Worm (Caenorhabditis elegans) whole organism, mixed stage, embryonic: ENCODE measurements around the gene ift-139.

Source experiments
- bed-3 ChIP-seq: fragments of 200-800 bp; sonication (Bioruptor generic); optimal IDR thresholded peaks from 3 replicates; lab custom pipeline; 2018; ENCODE audit warnings: mild to moderate bottlenecking, missing genetic modification characterization, moderate library complexity, missing compliant biosample characterization
- ceh-83 ChIP-seq: fragments of 200-800 bp; sonication (Bioruptor generic); optimal IDR thresholded peaks from 2 replicates; lab custom pipeline; 2018; ENCODE audit warnings: mild to moderate bottlenecking, missing genetic modification characterization, missing compliant biosample characterization
- ces-1 ChIP-seq: fragments of 150-350 bp; optimal IDR thresholded peaks from 2 replicates; lab custom pipeline; 2014; ENCODE audit warnings: missing biosample characterization, missing genetic modification reagents, missing genetic modification characterization
- cnd-1 ChIP-seq: fragments of 200-800 bp; sonication (Bioruptor generic); optimal IDR thresholded peaks from 2 replicates; lab custom pipeline; 2018; ENCODE audit warnings: mild to moderate bottlenecking, missing genetic modification characterization, missing compliant biosample characterization
- drap-1 ChIP-seq: fragments of 200-800 bp; sonication (Bioruptor generic); optimal IDR thresholded peaks from 3 replicates; lab custom pipeline; 2018; ENCODE audit warnings: mild to moderate bottlenecking, missing genetic modification characterization, missing compliant biosample characterization
- elt-1 ChIP-seq: sonication (generic microtip); optimal IDR thresholded peaks from 2 replicates; lab custom pipeline; 2017; ENCODE audit warnings: missing genetic modification characterization, mild to moderate bottlenecking, missing compliant biosample characterization, antibody characterized with exemption, moderate library complexity, borderline replicate concordance; ENCODE audit not compliant: insufficient read depth
- elt-3 ChIP-seq: fragments of 150-350 bp; optimal IDR thresholded peaks from 2 replicates; lab custom pipeline; 2014; ENCODE audit warnings: missing biosample characterization, missing genetic modification characterization
- flh-1 ChIP-seq: fragments of 200-800 bp; sonication (Bioruptor generic); optimal IDR thresholded peaks from 2 replicates; lab custom pipeline; 2018; ENCODE audit warnings: mild to moderate bottlenecking, missing genetic modification characterization, moderate library complexity, missing compliant biosample characterization
- hlh-1 ChIP-seq: fragments of 150-350 bp; optimal IDR thresholded peaks from 2 replicates; lab custom pipeline; 2014; ENCODE audit warnings: missing biosample characterization, missing genetic modification reagents, missing genetic modification characterization
- lin-13 ChIP-seq: fragments of 150-350 bp; optimal IDR thresholded peaks from 2 replicates; lab custom pipeline; 2014; ENCODE audit warnings: missing biosample characterization, missing genetic modification characterization
- lin-32 ChIP-seq: fragments of 200-800 bp; sonication (Bioruptor generic); optimal IDR thresholded peaks from 2 replicates; lab custom pipeline; 2018; ENCODE audit warnings: mild to moderate bottlenecking, missing genetic modification characterization, missing compliant biosample characterization
- mab-5 ChIP-seq: fragments of 150-350 bp; optimal IDR thresholded peaks from 2 replicates; lab custom pipeline; 2014; ENCODE audit warnings: missing biosample characterization, missing genetic modification characterization
- mep-1 ChIP-seq: fragments of 150-350 bp; optimal IDR thresholded peaks from 2 replicates; lab custom pipeline; 2017; ENCODE audit warnings: missing biosample characterization, missing genetic modification reagents, missing genetic modification characterization, inconsistent platforms
- mls-2 ChIP-seq: sonication (generic microtip); optimal IDR thresholded peaks from 2 replicates; lab custom pipeline; 2016; ENCODE audit warnings: mild to moderate bottlenecking, missing genetic modification characterization, moderate library complexity, missing compliant biosample characterization
- nhr-12 ChIP-seq: fragments of 150-350 bp; optimal IDR thresholded peaks from 2 replicates; lab custom pipeline; 2014; ENCODE audit warnings: missing biosample characterization, missing genetic modification characterization
- nhr-237 ChIP-seq: fragments of 150-350 bp; optimal IDR thresholded peaks from 2 replicates; lab custom pipeline; 2014; ENCODE audit warnings: missing biosample characterization, missing genetic modification characterization
- nhr-28 ChIP-seq: fragments of 150-350 bp; optimal IDR thresholded peaks from 2 replicates; lab custom pipeline; 2014; ENCODE audit warnings: missing biosample characterization, missing genetic modification characterization
- nhr-76 ChIP-seq: sonication (generic microtip); optimal IDR thresholded peaks from 2 replicates; lab custom pipeline; 2017; ENCODE audit warnings: missing biosample characterization, missing genetic modification characterization
- pha-4 ChIP-seq: fragments of 150-350 bp; optimal IDR thresholded peaks from 2 replicates; lab custom pipeline; 2018; ENCODE audit warnings: missing biosample characterization, missing genetic modification reagents, missing genetic modification characterization
- sem-2 ChIP-seq: fragments of 200-800 bp; sonication (Bioruptor generic); optimal IDR thresholded peaks from 2 replicates; lab custom pipeline; 2018; ENCODE audit warnings: mild to moderate bottlenecking, missing genetic modification characterization, missing compliant biosample characterization
- snpc-4 ChIP-seq: fragments of 150-350 bp; optimal IDR thresholded peaks from 2 replicates; lab custom pipeline; 2014; ENCODE audit warnings: missing biosample characterization, missing genetic modification characterization
- sptf-1 ChIP-seq: sonication (generic microtip); optimal IDR thresholded peaks from 2 replicates; lab custom pipeline; 2017; ENCODE audit warnings: mild to moderate bottlenecking, missing genetic modification characterization, moderate library complexity, missing compliant biosample characterization
- tbx-8 ChIP-seq: fragments of 200-800 bp; sonication (Bioruptor generic); optimal IDR thresholded peaks from 2 replicates; lab custom pipeline; 2018; ENCODE audit warnings: mild to moderate bottlenecking, missing genetic modification characterization, moderate library complexity, missing compliant biosample characterization
- unc-120 ChIP-seq: sonication (generic microtip); optimal IDR thresholded peaks from 2 replicates; lab custom pipeline; 2017; ENCODE audit warnings: missing genetic modification characterization, missing compliant biosample characterization; ENCODE audit not compliant: poor library complexity, severe bottlenecking
- unc-62 ChIP-seq: fragments of 150-350 bp; optimal IDR thresholded peaks from 2 replicates; lab custom pipeline; 2014; ENCODE audit warnings: missing biosample characterization, missing genetic modification reagents, missing genetic modification characterization
- ztf-11 ChIP-seq: fragments of 150-350 bp; optimal IDR thresholded peaks from 2 replicates; lab custom pipeline; 2014; ENCODE audit warnings: missing biosample characterization, missing genetic modification characterization

The ift-139 gene

DNA sequence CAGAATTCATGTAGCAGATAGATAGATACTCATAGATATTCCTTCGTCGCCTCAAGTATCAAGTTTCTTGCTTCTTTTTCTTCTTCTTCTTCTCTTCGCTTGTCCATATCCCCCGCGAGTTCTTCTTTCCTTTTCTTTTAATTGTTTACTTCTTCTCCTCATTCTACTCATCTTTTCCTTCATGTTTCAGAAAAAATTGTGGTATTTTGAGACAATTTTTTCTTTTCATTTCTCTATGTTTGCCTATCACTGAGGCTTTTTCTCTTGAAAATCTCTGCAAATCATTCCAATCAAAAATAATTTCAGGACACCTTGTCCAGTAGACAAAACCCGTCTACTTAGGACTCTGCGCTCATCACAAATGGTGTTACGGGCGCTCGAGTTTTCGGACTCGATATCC is 46.4 kb downstream of the ift-139 start, which contains the start of gene T04C9.1:
Gene T04C9.1 (plus strand): TSS at position 301 of the 400 bp plus-strand sequence.
- no peak for TF ChIP-seq hlh-1 (tag; lab: Kevin White, UChicago)
- TF ChIP-seq drap-1 (GFP tag; lab: Kevin White, UChicago) = no peak
- TF ChIP-seq tbx-8 (GFP tag; lab: Kevin White, UChicago) = no peak
- no peak for TF ChIP-seq cnd-1 (tag; lab: Kevin White, UChicago)
- no peak for TF ChIP-seq lin-32
- TF ChIP-seq nhr-237 (tag; lab: Kevin White, UChicago) = no peak
- no peak for TF ChIP-seq snpc-4
- TF ChIP-seq lin-13 (tag; lab: Kevin White, UChicago) = no peak
- TF ChIP-seq, all 35 proteins: peak for 0

DNA sequence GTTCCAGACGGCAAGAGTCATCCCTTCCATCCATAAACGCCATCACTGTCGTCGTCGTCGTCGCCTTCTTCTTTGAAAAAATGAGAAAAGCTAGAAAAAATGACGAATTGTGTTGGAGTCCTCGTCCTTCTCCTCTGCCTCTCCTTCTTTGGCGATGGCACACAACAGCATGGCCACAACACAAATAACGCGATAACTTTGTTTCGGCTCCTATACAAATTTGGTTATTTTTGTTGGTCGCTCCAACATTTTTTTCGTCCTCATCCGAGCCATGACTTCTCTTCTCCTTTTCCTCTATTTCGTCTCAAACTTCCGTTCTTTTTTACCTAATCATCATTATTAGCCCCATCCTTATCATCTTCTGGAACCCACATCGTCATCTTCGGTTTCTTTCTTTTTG is 47.2 kb downstream of the ift-139 start:
- no peak for TF ChIP-seq mep-1
- TF ChIP-seq ces-1 (GFP tag; lab: Kevin White, UChicago) = peak; percentile 94
- peak; percentile 3 for TF ChIP-seq sptf-1

ce11 chrIII:5991142-5991930 is 47.9 kb downstream of the ift-139 start, which contains the start of gene T04C9.2:
TSS of gene T04C9.2 (plus strand) at chrIII:5991880.
- TF ChIP-seq unc-120 (tag; lab: Kevin White, UChicago) = no peak
- no peak for TF ChIP-seq mep-1
- TF ChIP-seq tbx-8 (GFP tag; lab: Kevin White, UChicago) = no peak
- TF ChIP-seq nhr-28 (tag; lab: Kevin White, UChicago) = no peak
- no peak for TF ChIP-seq sptf-1
- TF ChIP-seq nhr-76 (tag; lab: Kevin White, UChicago) = no peak
- TF ChIP-seq nhr-12 (tag; lab: Kevin White, UChicago) = no peak
- no peak for TF ChIP-seq bed-3 (GFP tag; lab: Kevin White, UChicago)
- no peak for TF ChIP-seq pha-4
- TF ChIP-seq unc-62 (GFP tag; lab: Kevin White, UChicago) = peak; percentile 51
- no peak for TF ChIP-seq mab-5
- peak; percentile 12 for TF ChIP-seq elt-1 (tag; lab: Kevin White, UChicago)
- no peak for TF ChIP-seq ceh-83 (GFP tag; lab: Kevin White, UChicago)
- no peak for TF ChIP-seq cnd-1 (tag; lab: Kevin White, UChicago)
- no peak for TF ChIP-seq snpc-4
- TF ChIP-seq sem-2 = no peak

DNA sequence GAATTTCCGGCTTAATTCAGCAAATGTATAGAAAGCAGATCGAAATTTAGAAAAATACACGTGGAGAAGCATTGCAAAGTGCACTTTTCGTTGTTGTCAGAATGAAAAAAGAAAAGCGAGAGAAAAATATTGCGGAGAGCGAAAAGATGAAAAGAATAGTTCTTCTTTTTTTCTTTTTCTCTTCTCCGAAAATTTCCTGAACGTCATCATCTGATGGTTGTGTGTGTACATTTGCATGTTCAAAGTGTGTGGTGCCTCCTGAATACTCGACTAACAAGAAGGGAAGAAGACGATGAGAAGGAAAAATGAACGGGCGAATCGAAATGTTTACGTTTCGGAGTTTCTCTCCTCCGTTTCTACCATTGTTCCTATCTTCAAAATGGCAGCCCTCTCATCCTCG is 49.2 kb downstream of the ift-139 start:
- TF ChIP-seq hlh-1 (tag; lab: Kevin White, UChicago) (no peak), drap-1 (GFP tag; lab: Kevin White, UChicago) (no peak), mep-1 (no peak), unc-120 (tag; lab: Kevin White, UChicago) (no peak), flh-1 (GFP tag; lab: Kevin White, UChicago) (no peak), sptf-1 (no peak), ztf-11 (no peak), lin-32 (no peak), elt-3 (no peak), mab-5 (no peak), ceh-83 (GFP tag; lab: Kevin White, UChicago) (no peak), mls-2 (tag; lab: Kevin White, UChicago) (no peak)

DNA sequence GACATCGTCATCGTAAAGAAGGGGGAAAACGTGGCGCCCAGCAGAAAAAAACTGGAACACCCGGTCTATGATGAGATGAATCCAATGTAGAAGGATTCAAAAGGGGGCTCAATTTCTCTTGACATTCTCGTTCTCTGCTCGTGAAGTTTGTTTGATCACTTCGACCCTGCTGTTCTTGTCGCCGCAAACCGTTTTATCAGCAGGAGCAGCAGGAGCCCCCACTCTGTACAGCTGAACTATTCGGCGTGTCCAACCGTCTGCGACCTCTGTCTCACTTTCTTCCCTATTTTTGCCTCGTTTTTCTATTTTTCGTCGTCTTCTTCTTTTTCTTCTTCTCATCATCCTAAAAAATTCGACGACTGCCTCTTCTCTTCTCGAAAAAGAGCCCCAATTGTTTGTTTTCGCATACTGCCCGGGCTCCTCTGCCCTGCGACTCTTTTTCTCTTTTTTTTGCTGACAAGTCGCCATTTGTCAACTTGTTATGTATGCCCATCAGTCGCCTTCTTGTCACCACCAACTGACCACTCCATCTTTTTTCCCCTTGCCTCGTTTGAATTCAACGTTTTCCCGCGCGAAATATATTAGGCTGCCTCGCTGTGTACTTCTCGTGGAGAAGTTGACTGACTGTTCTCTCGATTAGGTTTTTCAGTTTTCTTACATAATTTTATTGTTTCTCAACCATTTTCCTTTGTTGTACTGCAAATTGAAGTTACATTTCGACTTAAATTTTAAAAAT is 50.1 kb downstream of the ift-139 start:
- peak; percentile 22 for TF ChIP-seq ces-1 (GFP tag; lab: Kevin White, UChicago)
- TF ChIP-seq unc-62 (GFP tag; lab: Kevin White, UChicago) = peak; percentile 71
- TF ChIP-seq lin-13 (tag; lab: Kevin White, UChicago) = no peak
- TF ChIP-seq hlh-1 (tag; lab: Kevin White, UChicago) = peak; percentile 35

ce11 chrIII:5988461-5988860 is 50.8 kb downstream of the ift-139 start:
- TF ChIP-seq sptf-1 (no peak), snpc-4 (no peak), ceh-83 (GFP tag; lab: Kevin White, UChicago) (peak; percentile 41), sem-2 (no peak), nhr-12 (tag; lab: Kevin White, UChicago) (no peak)
